Worm (Caenorhabditis elegans) whole organism, L1 larva: ENCODE results near the gene C06G4.6.

Source experiments
- C16A3.4 ChIP-seq: fragments of 150-350 bp; optimal IDR thresholded peaks from 2 replicates; lab custom pipeline; 2014; ENCODE audit warnings: missing biosample characterization, missing genetic modification characterization
- blmp-1 ChIP-seq: fragments of 150-350 bp; optimal IDR thresholded peaks from 2 replicates; lab custom pipeline; 2014; ENCODE audit warnings: missing biosample characterization, missing genetic modification characterization
- ces-1 ChIP-seq: fragments of 150-350 bp; optimal IDR thresholded peaks from 2 replicates; lab custom pipeline; 2014; ENCODE audit warnings: missing biosample characterization, missing genetic modification reagents, missing genetic modification characterization
- egl-27 ChIP-seq, 2 experiments: fragments of 150-350 bp in 1 of 2; sonication (generic microtip); optimal IDR thresholded peaks; 3 replicates each; lab custom pipeline; 2017 to 2018; ENCODE audit warnings: missing biosample characterization in 2 of 2, missing genetic modification characterization in 2 of 2, missing genetic modification reagents in 2 of 2
- fos-1 ChIP-seq: fragments of 150-350 bp; optimal IDR thresholded peaks from 2 replicates; lab custom pipeline; 2014; ENCODE audit warnings: missing biosample characterization, missing genetic modification characterization
- hpl-2 ChIP-seq: fragments of 150-350 bp; optimal IDR thresholded peaks from 2 replicates; lab custom pipeline; 2014; ENCODE audit warnings: missing biosample characterization, missing genetic modification reagents, missing genetic modification characterization
- isw-1 ChIP-seq: fragments of 200-800 bp; sonication (Bioruptor generic); IDR thresholded peaks from 2 replicates; pipeline ENCODE4 v1.3.6; 2022; ENCODE audit warnings: missing genetic modification characterization, missing compliant biosample characterization
- lin-13 ChIP-seq: fragments of 150-350 bp; optimal IDR thresholded peaks from 2 replicates; lab custom pipeline; 2014; ENCODE audit warnings: missing biosample characterization, missing genetic modification reagents, missing genetic modification characterization
- pqm-1 ChIP-seq: sonication (generic microtip); optimal IDR thresholded peaks from 3 replicates; lab custom pipeline; 2017; ENCODE audit warnings: missing biosample characterization, missing genetic modification characterization
- snpc-4 ChIP-seq: fragments of 150-350 bp; optimal IDR thresholded peaks from 2 replicates; lab custom pipeline; 2014; ENCODE audit warnings: missing biosample characterization, missing genetic modification characterization
- tbx-2 ChIP-seq: sonication (generic microtip); optimal IDR thresholded peaks from 2 replicates; lab custom pipeline; 2016; ENCODE audit warnings: missing genetic modification characterization, missing compliant biosample characterization
- zag-1 ChIP-seq: fragments of 150-350 bp; optimal IDR thresholded peaks from 2 replicates; lab custom pipeline; 2014; ENCODE audit warnings: missing biosample characterization, missing genetic modification characterization

- TF ChIP-seq zag-1 (no peak), lin-13 (GFP tag; lab: Kevin White, UChicago) (no peak), pqm-1 (no peak), ces-1 (no peak), tbx-2 (tag; lab: Kevin White, UChicago) (no peak), hpl-2 (GFP tag; lab: Kevin White, UChicago) (no peak), egl-27 (tag; optimal IDR thresholded peaks at IDR 0.05; lab: Kevin White, UChicago) (no peak), isw-1 (GFP tag; lab: Robert Waterston, UW) (no peak), fos-1 (tag; lab: Kevin White, UChicago) (no peak), snpc-4 (tag; lab: Kevin White, UChicago) (no peak), C16A3.4 (tag; lab: Kevin White, UChicago) (no peak), blmp-1 (tag; lab: Kevin White, UChicago) (no peak)
Measured at ce11 chrIII:8051838-8052237, 47.6 kb downstream of the C06G4.6 start.
